Fruit fly (Drosophila melanogaster): ENCODE measurements around the gene CG43689.

- TF ChIP-seq fd96Ca (GFP tag; IDR thresholded peaks at IDR 0.05): no peak
- TF ChIP-seq CG13204 (GFP tag; optimal IDR thresholded peaks at IDR 0.05): no peak
- TF ChIP-seq CG12605 (GFP tag; IDR thresholded peaks at IDR 0.05): no peak
- no peak for TF ChIP-seq CG32121 (GFP tag; IDR thresholded peaks at IDR 0.05)
- no peak for TF ChIP-seq CG15710 (tag; optimal IDR thresholded peaks at IDR 0.05)
- no peak for TF ChIP-seq D1 (tag; optimal IDR thresholded peaks at IDR 0.05)
- TF ChIP-seq rn (GFP tag; IDR thresholded peaks at IDR 0.05): no peak
- no peak for TF ChIP-seq CG14655 (GFP tag; optimal IDR thresholded peaks at IDR 0.05)
- no peak for TF ChIP-seq gl (tag; optimal IDR thresholded peaks at IDR 0.05)
Observed at dm6 chrX:4116834-4117736, 41.5 kb downstream of the CG43689 start, which contains the start of the genes tyf and Tip60.

All from whole organism, pupa.